Fruit fly (Drosophila melanogaster) whole organism, embryonic: ENCODE data around the gene msl-3.

ENCODE experiments used
- Adf1 ChIP-seq: fragments of 200-800 bp; sonication (Bioruptor generic); IDR thresholded peaks from 2 replicates; pipeline ENCODE4 v1.3.6; 2022; ENCODE audit warnings: missing biosample characterization, missing genetic modification characterization
- BEAF-32 ChIP-seq: fragments of 200-800 bp; sonication (Bioruptor generic); optimal IDR thresholded peaks from 3 replicates; lab custom pipeline; 2017; ENCODE audit warnings: missing biosample characterization, missing genetic modification characterization, mild to moderate bottlenecking, moderate library complexity, missing genetic modification reagents
- Bdp1 ChIP-seq: fragments of 200-800 bp; sonication (Bioruptor generic); optimal IDR thresholded peaks from 3 replicates; lab custom pipeline; 2016; ENCODE audit warnings: missing biosample characterization, missing genetic modification characterization
- Bteb2 ChIP-seq: fragments of 200-800 bp; sonication (Bioruptor generic); optimal IDR thresholded peaks from 2 replicates; lab custom pipeline; 2016; ENCODE audit warnings: missing biosample characterization, missing genetic modification characterization
- CG10274 ChIP-seq: fragments of 200-800 bp; sonication (Bioruptor generic); optimal IDR thresholded peaks from 3 replicates; lab custom pipeline; 2017; ENCODE audit warnings: missing biosample characterization, mild to moderate bottlenecking, missing genetic modification characterization
- CG10979 ChIP-seq: fragments of 200-800 bp; sonication (Bioruptor generic); optimal IDR thresholded peaks from 2 replicates; lab custom pipeline; 2018; ENCODE audit warnings: missing biosample characterization, mild to moderate bottlenecking, missing genetic modification characterization, moderate library complexity
- CG11560 ChIP-seq: fragments of 200-800 bp; sonication (Bioruptor generic); IDR thresholded peaks from 3 replicates; pipeline ENCODE4 v1.3.6; 2022; ENCODE audit warnings: missing biosample characterization, missing genetic modification characterization
- CG11695 ChIP-seq: fragments of 200-800 bp; sonication (Bioruptor generic); IDR thresholded peaks from 3 replicates; pipeline ENCODE4 v1.3.6; 2022; ENCODE audit warnings: missing biosample characterization, missing genetic modification characterization
- CG12299 ChIP-seq: fragments of 200-800 bp; sonication (Bioruptor generic); optimal IDR thresholded peaks from 2 replicates; lab custom pipeline; 2018; ENCODE audit warnings: missing biosample characterization, mild to moderate bottlenecking, missing genetic modification characterization
- CG1603 ChIP-seq: fragments of 200-800 bp; sonication (Bioruptor generic); optimal IDR thresholded peaks from 2 replicates; lab custom pipeline; 2019; ENCODE audit warnings: missing biosample characterization, mild to moderate bottlenecking, missing genetic modification characterization, moderate library complexity
- CG16813 ChIP-seq: fragments of 200-800 bp; sonication (Bioruptor generic); IDR thresholded peaks from 3 replicates; pipeline ENCODE4 v1.3.6; 2022; ENCODE audit warnings: missing biosample characterization, missing genetic modification characterization; ENCODE audit not compliant: partially characterized antibody
- CG17186 ChIP-seq: fragments of 200-800 bp; sonication (Bioruptor generic); optimal IDR thresholded peaks from 3 replicates; lab custom pipeline; 2017; ENCODE audit warnings: missing biosample characterization, missing genetic modification reagents, missing genetic modification characterization
- CG2116 ChIP-seq: fragments of 200-800 bp; sonication (Bioruptor generic); optimal IDR thresholded peaks from 3 replicates; lab custom pipeline; 2018; ENCODE audit warnings: missing biosample characterization, mild to moderate bottlenecking, missing genetic modification characterization
- CG30403 ChIP-seq: fragments of 200-800 bp; sonication (Bioruptor generic); optimal IDR thresholded peaks from 3 replicates; lab custom pipeline; 2016; ENCODE audit warnings: missing biosample characterization, missing genetic modification characterization
- CG34376 ChIP-seq: fragments of 200-800 bp; sonication (Bioruptor generic); optimal IDR thresholded peaks from 2 replicates; lab custom pipeline; 2018; ENCODE audit warnings: missing biosample characterization, mild to moderate bottlenecking, missing genetic modification characterization
- CG4617 ChIP-seq: fragments of 200-800 bp; sonication (Bioruptor generic); optimal IDR thresholded peaks from 3 replicates; lab custom pipeline; 2016; ENCODE audit warnings: missing biosample characterization, missing genetic modification characterization, borderline replicate concordance
- CG4854 ChIP-seq: fragments of 200-800 bp; sonication (Bioruptor generic); optimal IDR thresholded peaks from 2 replicates; lab custom pipeline; 2016; ENCODE audit warnings: missing biosample characterization, missing genetic modification characterization, inconsistent platforms
- CG6791 ChIP-seq: fragments of 200-800 bp; sonication (Bioruptor generic); IDR thresholded peaks from 3 replicates; pipeline ENCODE4 v1.3.6; 2022; ENCODE audit warnings: missing biosample characterization, missing genetic modification characterization; ENCODE audit not compliant: partially characterized antibody
- CG9727 ChIP-seq: fragments of 200-800 bp; sonication (Bioruptor generic); optimal IDR thresholded peaks from 3 replicates; lab custom pipeline; 2017; ENCODE audit warnings: missing biosample characterization, mild to moderate bottlenecking, missing genetic modification characterization
- CG9797 ChIP-seq: fragments of 200-800 bp; sonication (Bioruptor generic); optimal IDR thresholded peaks from 3 replicates; lab custom pipeline; 2018; ENCODE audit warnings: missing biosample characterization, mild to moderate bottlenecking, missing genetic modification characterization
- CHES-1-like ChIP-seq: fragments of 200-800 bp; sonication (Bioruptor generic); optimal IDR thresholded peaks from 2 replicates; lab custom pipeline; 2016; ENCODE audit warnings: missing biosample characterization, missing genetic modification characterization
- Dip3 ChIP-seq: fragments of 200-800 bp; sonication (Bioruptor generic); optimal IDR thresholded peaks from 3 replicates; lab custom pipeline; 2016; ENCODE audit warnings: missing biosample characterization, missing genetic modification characterization
- Dll ChIP-seq: fragments of 200-800 bp; sonication (Bioruptor generic); IDR thresholded peaks from 4 replicates; pipeline ENCODE4 v1.3.6; 2022; ENCODE audit warnings: missing biosample characterization, missing genetic modification characterization; ENCODE audit not compliant: partially characterized antibody
- E2f2 ChIP-seq: fragments of 200-800 bp; sonication (Bioruptor generic); IDR thresholded peaks from 2 replicates; pipeline ENCODE4 v1.3.6; 2022; ENCODE audit warnings: missing biosample characterization, missing genetic modification characterization
- Ets97D ChIP-seq: fragments of 200-800 bp; sonication (Bioruptor generic); optimal IDR thresholded peaks from 3 replicates; lab custom pipeline; 2016; ENCODE audit warnings: missing biosample characterization, missing genetic modification characterization
- HLH4C ChIP-seq: fragments of 200-800 bp; sonication (Bioruptor generic); IDR thresholded peaks from 3 replicates; pipeline ENCODE4 v1.3.6; 2022; ENCODE audit warnings: missing biosample characterization, missing genetic modification characterization; ENCODE audit not compliant: partially characterized antibody
- HmgZ ChIP-seq: fragments of 200-800 bp; sonication (Bioruptor generic); optimal IDR thresholded peaks from 2 replicates; lab custom pipeline; 2018; ENCODE audit warnings: missing biosample characterization, mild to moderate bottlenecking, missing genetic modification characterization
- Hr39 ChIP-seq: fragments of >200 bp; optimal IDR thresholded peaks from 2 replicates; lab custom pipeline; 2017
- Nf-YC ChIP-seq: fragments of 200-800 bp; optimal IDR thresholded peaks from 3 replicates; lab custom pipeline; 2019; ENCODE audit warnings: missing biosample characterization, mild to moderate bottlenecking, missing genetic modification characterization, moderate library complexity
- Scr ChIP-seq: fragments of 200-800 bp; sonication (Bioruptor generic); IDR thresholded peaks from 2 replicates; pipeline ENCODE4 v1.3.6; 2022; ENCODE audit warnings: missing biosample characterization, missing genetic modification characterization; ENCODE audit not compliant: partially characterized antibody
- Sin3A ChIP-seq: fragments of >200 bp; optimal IDR thresholded peaks from 2 replicates; lab custom pipeline; 2018
- Sry-δ ChIP-seq: fragments of 200-800 bp; sonication (Bioruptor generic); optimal IDR thresholded peaks from 2 replicates; lab custom pipeline; 2016; ENCODE audit warnings: missing biosample characterization, missing genetic modification characterization
- amos ChIP-seq: fragments of 200-800 bp; sonication (Bioruptor generic); IDR thresholded peaks from 2 replicates; pipeline ENCODE4 v1.3.6; 2022; ENCODE audit warnings: missing biosample characterization, missing genetic modification characterization; ENCODE audit not compliant: partially characterized antibody
- cg ChIP-seq: fragments of 200-800 bp; sonication (Bioruptor generic); optimal IDR thresholded peaks from 3 replicates; lab custom pipeline; 2019; ENCODE audit warnings: missing biosample characterization, mild to moderate bottlenecking, missing genetic modification characterization, moderate library complexity
- disco-r ChIP-seq: fragments of 200-800 bp; sonication (Bioruptor generic); optimal IDR thresholded peaks from 2 replicates; lab custom pipeline; 2016; ENCODE audit warnings: missing biosample characterization, missing genetic modification characterization
- dm ChIP-seq: fragments of 200-800 bp; sonication (Bioruptor generic); optimal IDR thresholded peaks from 3 replicates; lab custom pipeline; 2016; ENCODE audit warnings: missing biosample characterization, missing genetic modification characterization
- exex ChIP-seq: fragments of 200-800 bp; sonication (Bioruptor generic); optimal IDR thresholded peaks from 4 replicates; lab custom pipeline; 2018; ENCODE audit warnings: missing biosample characterization, mild to moderate bottlenecking, missing genetic modification characterization, moderate library complexity
- gfzf ChIP-seq: fragments of 200-800 bp; sonication (Bioruptor generic); optimal IDR thresholded peaks from 2 replicates; lab custom pipeline; 2016; ENCODE audit warnings: missing biosample characterization, mild to moderate bottlenecking, missing genetic modification characterization, moderate library complexity
- pho ChIP-seq: fragments of 200-800 bp; sonication (Bioruptor generic); optimal IDR thresholded peaks from 2 replicates; lab custom pipeline; 2016; ENCODE audit warnings: missing biosample characterization, missing genetic modification characterization
- phol ChIP-seq: fragments of 200-800 bp; sonication (Bioruptor generic); optimal IDR thresholded peaks from 3 replicates; lab custom pipeline; 2018; ENCODE audit warnings: missing biosample characterization, mild to moderate bottlenecking, missing genetic modification characterization, moderate library complexity
- prd ChIP-seq, 3 experiments: fragments of >200 bp in 2 of 3; fragments of 200-800 bp in 1 of 3; sonication (Bioruptor generic) in 1 of 3; optimal IDR thresholded peaks in 2 of 3; IDR thresholded peaks in 1 of 3; 2 replicates in 2 of 3; 3 replicates in 1 of 3; pipeline versions ENCODE4 v1.3.6 to Lab custom; 2017 to 2022; ENCODE audit warnings: missing biosample characterization in 1 of 3, missing genetic modification characterization in 1 of 3
- pzg ChIP-seq: fragments of 200-800 bp; sonication (Bioruptor generic); optimal IDR thresholded peaks from 3 replicates; lab custom pipeline; 2018; ENCODE audit warnings: missing biosample characterization, mild to moderate bottlenecking, missing genetic modification characterization, moderate library complexity
- sens ChIP-seq: fragments of 200-800 bp; sonication (Bioruptor generic); peaks from one replicate; lab custom pipeline; 2016; ENCODE audit warnings: missing biosample characterization, missing genetic modification characterization
- sob ChIP-seq: fragments of 200-800 bp; sonication (Bioruptor generic); IDR thresholded peaks from 2 replicates; pipeline ENCODE4 v1.3.6; 2022; ENCODE audit warnings: missing biosample characterization, missing genetic modification characterization
- sug ChIP-seq: fragments of 200-800 bp; optimal IDR thresholded peaks from 2 replicates; lab custom pipeline; 2019; ENCODE audit warnings: missing biosample characterization, mild to moderate bottlenecking, missing genetic modification characterization, moderate library complexity
- tna ChIP-seq: fragments of 200-800 bp; sonication (Bioruptor generic); IDR thresholded peaks from 2 replicates; pipeline ENCODE4 v1.3.6; 2022; ENCODE audit warnings: missing biosample characterization, missing genetic modification characterization; ENCODE audit not compliant: partially characterized antibody
- trem ChIP-seq: fragments of 200-800 bp; optimal IDR thresholded peaks from 3 replicates; lab custom pipeline; 2019; ENCODE audit warnings: missing biosample characterization, mild to moderate bottlenecking, missing genetic modification characterization, moderate library complexity
- zen2 ChIP-seq: fragments of 200-800 bp; sonication (Bioruptor generic); IDR thresholded peaks from 3 replicates; pipeline ENCODE4 v1.3.6; 2022; ENCODE audit warnings: missing biosample characterization, missing genetic modification characterization; ENCODE audit not compliant: partially characterized antibody

The msl-3 gene

DNA sequence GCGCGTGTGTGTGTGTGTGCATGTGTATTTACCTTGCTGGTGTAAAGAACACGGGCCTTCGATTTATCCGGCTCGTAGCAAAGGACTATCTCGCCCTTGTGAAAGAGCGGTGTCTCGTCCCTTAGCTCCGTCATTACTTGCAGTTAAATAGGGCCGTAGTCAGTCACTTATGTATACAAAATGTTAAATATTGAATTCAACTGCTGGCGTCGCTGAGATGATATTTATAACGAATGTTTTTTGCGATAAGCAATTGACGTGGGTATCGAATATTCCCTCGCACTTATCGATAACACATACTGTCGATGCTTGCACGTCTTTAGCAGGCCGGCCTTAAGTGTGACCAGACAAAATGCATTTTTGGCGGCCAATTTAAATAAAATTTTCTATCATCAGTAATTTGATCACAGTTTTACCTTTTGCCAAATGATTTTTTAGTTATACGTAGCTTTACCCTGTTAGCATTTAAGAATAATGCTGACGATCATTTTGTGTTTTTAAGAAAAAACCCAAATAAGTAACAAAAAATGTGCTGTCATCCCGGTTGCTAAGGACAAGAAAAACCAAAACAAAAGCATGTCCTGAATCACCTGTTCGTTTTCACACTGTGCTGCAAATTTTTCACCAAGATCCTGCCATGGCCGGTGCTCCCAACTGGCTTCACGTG lies at the start of gene msl-3, which contains the start of gene BBS1 (continued):
- TF ChIP-seq CG2116 (GFP tag; lab: Kevin White, UChicago): peak; percentile 88
- peak; percentile 65 for TF ChIP-seq Scr (GFP tag; lab: Robert Waterston, UW)
- TF ChIP-seq phol (tag; lab: Kevin White, UChicago): peak; percentile 28
- TF ChIP-seq Dll (GFP tag; lab: Robert Waterston, UW): peak; percentile 79
- peak; percentile 40 for TF ChIP-seq HmgZ (tag; lab: Kevin White, UChicago)
- TF ChIP-seq Bteb2 (GFP tag; lab: Kevin White, UChicago): no peak
- TF ChIP-seq exex (tag; lab: Kevin White, UChicago): no peak
- TF ChIP-seq amos (GFP tag; lab: Robert Waterston, UW): peak; percentile 72
- no peak for TF ChIP-seq Hr39 (lab: Kevin White, UChicago)
- TF ChIP-seq CG30403: no peak
- TF ChIP-seq CG10979 (tag; lab: Kevin White, UChicago): peak; percentile 14
- TF ChIP-seq CG11560 (tag; lab: Robert Waterston, UW): peak; percentile 99
- TF ChIP-seq gfzf (GFP tag; lab: Kevin White, UChicago): peak; percentile 49
- no peak for TF ChIP-seq Dip3 (GFP tag; lab: Kevin White, UChicago)
- no peak for TF ChIP-seq Nf-YC (tag; lab: Kevin White, UChicago)
- TF ChIP-seq CG1603 (tag; lab: Kevin White, UChicago): peak; percentile 71
- peak; percentile 23 for TF ChIP-seq Ets97D (GFP tag; lab: Kevin White, UChicago)
- peak; percentile 64 for TF ChIP-seq Sin3A (lab: Kevin White, UChicago)
- TF ChIP-seq CG17186 (GFP tag; lab: Kevin White, UChicago): peak; percentile 39
- peak; percentile 86 for TF ChIP-seq CG9797 (GFP tag; lab: Kevin White, UChicago)
- peak; percentile 22; the same call in 1 of the 3 replicates for TF ChIP-seq zen2 (GFP tag; lab: Robert Waterston, UW)
- TF ChIP-seq E2f2 (GFP tag; lab: Robert Waterston, UW): peak; percentile 96
- TF ChIP-seq CG11695: no peak; the same call in 2 of the 3 replicates
- TF ChIP-seq sens (GFP tag; lab: Kevin White, UChicago): peak; percentile 73
- peak; percentile 7 for TF ChIP-seq CG34376 (GFP tag; lab: Kevin White, UChicago)
- TF ChIP-seq cg (GFP tag; lab: Kevin White, UChicago): peak; percentile 90
- TF ChIP-seq BEAF-32 (GFP tag; lab: Kevin White, UChicago): peak; percentile 71
- no peak for TF ChIP-seq CG10274 (GFP tag; lab: Kevin White, UChicago)
- TF ChIP-seq CG12299 (tag; lab: Kevin White, UChicago): peak; percentile 51
- TF ChIP-seq pho (GFP tag; lab: Kevin White, UChicago): peak; percentile 9
- TF ChIP-seq CG16813 (GFP tag; lab: Robert Waterston, UW): peak; percentile 71
- peak; percentile 86 for TF ChIP-seq pzg (GFP tag; lab: Kevin White, UChicago)
- no peak for TF ChIP-seq CG4854 (GFP tag; lab: Kevin White, UChicago)
- TF ChIP-seq Bdp1: no peak
- peak; percentile 97 for TF ChIP-seq Sry-δ (GFP tag; lab: Kevin White, UChicago)
- TF ChIP-seq sob (GFP tag; lab: Robert Waterston, UW): peak; percentile 33; the same call in 1 of the 2 replicates
- peak; percentile 81 for TF ChIP-seq HLH4C (GFP tag; lab: Robert Waterston, UW)
- TF ChIP-seq sug (tag; lab: Kevin White, UChicago): peak; percentile 22
- peak; percentile 76 for TF ChIP-seq trem (tag; lab: Kevin White, UChicago)
- TF ChIP-seq Adf1 (GFP tag; lab: Robert Waterston, UW): peak; percentile 21; the same call in 1 of the 2 replicates
- no peak for TF ChIP-seq CG9727 (GFP tag; lab: Kevin White, UChicago)
- TF ChIP-seq prd (optimal IDR thresholded peaks at IDR 0.05; lab: Kevin White, UChicago): no peak
- no peak for TF ChIP-seq prd (GFP tag; IDR thresholded peaks at IDR 0.05; lab: Robert Waterston, UW)
- peak; percentile 72; the same call in 2 of the 3 replicates for TF ChIP-seq CG6791 (GFP tag; lab: Robert Waterston, UW)
- peak; percentile 42 for TF ChIP-seq CHES-1-like (GFP tag; lab: Kevin White, UChicago)
- peak; percentile 16 for TF ChIP-seq dm
- TF ChIP-seq tna (GFP tag; lab: Robert Waterston, UW): peak; percentile 54
- TF ChIP-seq disco-r (GFP tag; lab: Kevin White, UChicago): no peak
- TF ChIP-seq CG4617 (GFP tag; lab: Kevin White, UChicago): peak; percentile 84
